Worm (Caenorhabditis elegans) whole organism, young adult: ENCODE results near the gene C28D4.8.

Source experiments
- B0035.1 ChIP-seq: sonication (generic microtip); optimal IDR thresholded peaks from 2 replicates; lab custom pipeline; 2016; ENCODE audit warnings: missing genetic modification characterization, mild to moderate bottlenecking, missing compliant biosample characterization, missing genotype, missing genetic modification reagents
- B0261.1 ChIP-seq: sonication (generic microtip); optimal IDR thresholded peaks from 2 replicates; lab custom pipeline; 2016; ENCODE audit warnings: mild to moderate bottlenecking, missing genetic modification characterization, moderate library complexity, missing compliant biosample characterization
- C06A6.2 ChIP-seq: fragments of 200-800 bp; sonication (Bioruptor generic); conservative IDR thresholded peaks from 2 replicates; pipeline ENCODE4 v1.3.6; 2022; ENCODE audit warnings: missing genetic modification characterization, missing compliant biosample characterization
- F10E7.11 ChIP-seq: sonication (generic microtip); optimal IDR thresholded peaks from 2 replicates; lab custom pipeline; 2017; ENCODE audit warnings: mild to moderate bottlenecking, missing genetic modification characterization, moderate library complexity, missing compliant biosample characterization
- F55B11.4 ChIP-seq: sonication (generic microtip); optimal IDR thresholded peaks from 2 replicates; lab custom pipeline; 2016; ENCODE audit warnings: missing compliant biosample characterization, missing genetic modification characterization, borderline replicate concordance; ENCODE audit not compliant: insufficient read depth
- T07F8.4 ChIP-seq: sonication (generic microtip); optimal IDR thresholded peaks from 2 replicates; lab custom pipeline; 2016; ENCODE audit warnings: mild to moderate bottlenecking, missing genetic modification characterization, moderate library complexity, missing compliant biosample characterization
- Y53G8AR.9 ChIP-seq: fragments of 200-800 bp; sonication (Bioruptor generic); conservative IDR thresholded peaks from 2 replicates; pipeline ENCODE4 v1.3.6; 2022; ENCODE audit warnings: missing genetic modification reagents, missing genetic modification characterization, missing compliant biosample characterization
- Y79H2A.3 ChIP-seq: fragments of 200-800 bp; sonication (Bioruptor generic); conservative IDR thresholded peaks from 2 replicates; pipeline ENCODE4 v1.3.6; 2022; ENCODE audit warnings: missing genetic modification reagents, missing genetic modification characterization, missing compliant biosample characterization
- ZK185.1 ChIP-seq: sonication (generic microtip); optimal IDR thresholded peaks from 2 replicates; lab custom pipeline; 2016; ENCODE audit warnings: mild to moderate bottlenecking, missing genetic modification characterization, missing compliant biosample characterization; ENCODE audit not compliant: poor library complexity, severe bottlenecking
- atf-7 ChIP-seq: sonication (generic microtip); optimal IDR thresholded peaks from 2 replicates; lab custom pipeline; 2017; ENCODE audit warnings: mild to moderate bottlenecking, missing genetic modification characterization, missing compliant biosample characterization
- ccch-3 ChIP-seq: fragments of 200-800 bp; sonication (Bioruptor generic); optimal IDR thresholded peaks from 2 replicates; lab custom pipeline; 2018; ENCODE audit warnings: mild to moderate bottlenecking, missing genetic modification characterization, missing compliant biosample characterization
- ceh-100 ChIP-seq: fragments of 200-800 bp; sonication (Bioruptor generic); IDR thresholded peaks from 2 replicates; pipeline ENCODE4 v1.3.6; 2022; ENCODE audit warnings: missing genetic modification reagents, missing genetic modification characterization, missing compliant biosample characterization
- ceh-40 ChIP-seq: fragments of 200-800 bp; sonication (Bioruptor generic); IDR thresholded peaks from 2 replicates; pipeline ENCODE4 v1.3.6; 2022; ENCODE audit warnings: missing genetic modification characterization, missing compliant biosample characterization
- die-1 ChIP-seq: sonication (generic microtip); optimal IDR thresholded peaks from 2 replicates; lab custom pipeline; 2016; ENCODE audit warnings: missing genotype, mild to moderate bottlenecking, missing genetic modification characterization, missing compliant biosample characterization
- dox-1 ChIP-seq: fragments of 200-800 bp; sonication (Bioruptor generic); IDR thresholded peaks from 2 replicates; pipeline ENCODE4 v1.3.6; 2022; ENCODE audit warnings: missing genetic modification reagents, missing genetic modification characterization, missing compliant biosample characterization
- dpl-1 ChIP-seq: fragments of 150-350 bp; optimal IDR thresholded peaks from 2 replicates; lab custom pipeline; 2014; ENCODE audit warnings: missing biosample characterization, missing genetic modification reagents, missing genetic modification characterization
- egl-18 ChIP-seq: fragments of 200-800 bp; sonication (Bioruptor generic); IDR thresholded peaks from 2 replicates; pipeline ENCODE4 v1.3.6; 2022; ENCODE audit warnings: missing genetic modification reagents, missing genetic modification characterization, missing compliant biosample characterization
- egrh-3 ChIP-seq: fragments of 200-800 bp; sonication (Bioruptor generic); IDR thresholded peaks from 2 replicates; pipeline ENCODE4 v1.3.6; 2022; ENCODE audit warnings: missing genetic modification reagents, missing genetic modification characterization, missing compliant biosample characterization
- ekl-4 ChIP-seq: fragments of 200-800 bp; sonication (Bioruptor generic); IDR thresholded peaks from 2 replicates; pipeline ENCODE4 v1.3.6; 2022; ENCODE audit warnings: missing genetic modification reagents, missing genetic modification characterization, missing compliant biosample characterization
- ets-4 ChIP-seq: fragments of 200-800 bp; sonication (Bioruptor generic); optimal IDR thresholded peaks from 2 replicates; lab custom pipeline; 2018; ENCODE audit warnings: mild to moderate bottlenecking, missing genetic modification characterization, missing compliant biosample characterization
- hlh-26 ChIP-seq: fragments of 200-800 bp; sonication (Bioruptor generic); conservative IDR thresholded peaks from 2 replicates; pipeline ENCODE4 v1.3.6; 2022; ENCODE audit warnings: missing genetic modification reagents, missing genetic modification characterization, missing compliant biosample characterization
- hmg-1.2 ChIP-seq: fragments of 200-800 bp; sonication (Bioruptor generic); IDR thresholded peaks from 2 replicates; pipeline ENCODE4 v1.3.6; 2022; ENCODE audit warnings: missing genetic modification reagents, missing genetic modification characterization, missing compliant biosample characterization
- hrde-1 ChIP-seq: sonication (generic microtip); optimal IDR thresholded peaks from 2 replicates; lab custom pipeline; 2016; ENCODE audit warnings: missing genetic modification characterization, mild to moderate bottlenecking, missing compliant biosample characterization, moderate library complexity, missing genotype, missing genetic modification reagents, borderline replicate concordance
- hsf-1 ChIP-seq: fragments of 200-800 bp; sonication (Bioruptor generic); IDR thresholded peaks from 2 replicates; pipeline ENCODE4 v1.3.6; 2022; ENCODE audit warnings: missing genetic modification reagents, missing genetic modification characterization, missing compliant biosample characterization
- let-526 ChIP-seq: fragments of 200-800 bp; sonication (Bioruptor generic); IDR thresholded peaks from 2 replicates; pipeline ENCODE4 v1.3.6; 2022; ENCODE audit warnings: missing genetic modification reagents, missing genetic modification characterization, missing compliant biosample characterization
- let-607 ChIP-seq, 2 experiments: fragments of 200-800 bp in 1 of 2; sonication (Bioruptor generic) in 1 of 2; sonication (generic microtip) in 1 of 2; optimal IDR thresholded peaks; 2 replicates each; lab custom pipeline; 2016 to 2018; ENCODE audit warnings: mild to moderate bottlenecking in 2 of 2, missing compliant biosample characterization in 2 of 2, missing genetic modification characterization in 2 of 2, moderate library complexity in 2 of 2, missing genotype in 1 of 2
- lin-40 ChIP-seq: sonication (generic microtip); optimal IDR thresholded peaks from 2 replicates; lab custom pipeline; 2016; ENCODE audit warnings: missing genetic modification characterization, mild to moderate bottlenecking, missing compliant biosample characterization, missing genotype, missing genetic modification reagents
- lin-54 ChIP-seq: fragments of 200-800 bp; sonication (Bioruptor generic); optimal IDR thresholded peaks from 2 replicates; lab custom pipeline; 2018; ENCODE audit warnings: mild to moderate bottlenecking, missing genetic modification characterization, missing compliant biosample characterization
- lir-1 ChIP-seq: fragments of 200-800 bp; sonication (Bioruptor generic); conservative IDR thresholded peaks from 2 replicates; pipeline ENCODE4 v1.3.6; 2022; ENCODE audit warnings: missing genetic modification reagents, missing genetic modification characterization, missing compliant biosample characterization
- mel-28 ChIP-seq: sonication (generic microtip); optimal IDR thresholded peaks from 2 replicates; lab custom pipeline; 2016; ENCODE audit warnings: borderline replicate concordance, mild to moderate bottlenecking, missing genetic modification characterization, missing compliant biosample characterization
- nfya-1 ChIP-seq: sonication (generic microtip); optimal IDR thresholded peaks from 2 replicates; lab custom pipeline; 2017; ENCODE audit warnings: antibody characterized with exemption, missing compliant biosample characterization, missing genetic modification characterization, borderline replicate concordance; ENCODE audit not compliant: insufficient read depth
- nfya-2 ChIP-seq: fragments of 200-800 bp; sonication (Bioruptor generic); IDR thresholded peaks from 2 replicates; pipeline ENCODE4 v1.3.6; 2022; ENCODE audit warnings: missing genetic modification reagents, missing genetic modification characterization, missing compliant biosample characterization
- nfyb-1 ChIP-seq: fragments of 200-800 bp; sonication (Bioruptor generic); IDR thresholded peaks from 2 replicates; pipeline ENCODE4 v1.3.6; 2022; ENCODE audit warnings: missing genetic modification reagents, missing genetic modification characterization, missing compliant biosample characterization
- rcor-1 ChIP-seq: fragments of 200-800 bp; sonication (Bioruptor generic); IDR thresholded peaks from 2 replicates; pipeline ENCODE4 v1.3.6; 2022; ENCODE audit warnings: missing genetic modification reagents, missing genetic modification characterization, missing compliant biosample characterization
- repo-1 ChIP-seq: sonication (generic microtip); optimal IDR thresholded peaks from 2 replicates; lab custom pipeline; 2017; ENCODE audit warnings: mild to moderate bottlenecking, missing genetic modification characterization, missing compliant biosample characterization
- sea-2 ChIP-seq: fragments of 200-800 bp; sonication (Bioruptor generic); IDR thresholded peaks from 2 replicates; pipeline ENCODE4 v1.3.6; 2022; ENCODE audit warnings: missing genetic modification characterization, missing compliant biosample characterization
- snpc-1.1 ChIP-seq: sonication (generic microtip); optimal IDR thresholded peaks from 2 replicates; lab custom pipeline; 2017; ENCODE audit warnings: missing genetic modification characterization, mild to moderate bottlenecking, missing compliant biosample characterization, antibody characterized with exemption, moderate library complexity, missing genotype, missing genetic modification reagents; ENCODE audit not compliant: insufficient read depth
- snpc-1.3 ChIP-seq: sonication (generic microtip); optimal IDR thresholded peaks from 2 replicates; lab custom pipeline; 2017; ENCODE audit warnings: missing genetic modification characterization, mild to moderate bottlenecking, missing compliant biosample characterization, antibody characterized with exemption, moderate library complexity, missing genotype, missing genetic modification reagents; ENCODE audit not compliant: insufficient read depth
- sptf-2 ChIP-seq: fragments of 200-800 bp; sonication (Bioruptor generic); optimal IDR thresholded peaks from 2 replicates; lab custom pipeline; 2018; ENCODE audit warnings: mild to moderate bottlenecking, missing genetic modification characterization, missing compliant biosample characterization
- tbx-9 ChIP-seq: sonication (generic microtip); optimal IDR thresholded peaks from 2 replicates; lab custom pipeline; 2016; ENCODE audit warnings: borderline replicate concordance, missing genetic modification characterization, inconsistent platforms, missing compliant biosample characterization
- unc-130 ChIP-seq: sonication (generic microtip); optimal IDR thresholded peaks from 2 replicates; lab custom pipeline; 2016; ENCODE audit warnings: missing genetic modification reagents, missing genetic modification characterization, missing compliant biosample characterization
- unc-62 ChIP-seq: fragments of 150-350 bp; optimal IDR thresholded peaks from 2 replicates; lab custom pipeline; 2014; ENCODE audit warnings: missing biosample characterization, missing genetic modification reagents, missing genetic modification characterization
- zim-3 ChIP-seq: sonication (generic microtip); optimal IDR thresholded peaks from 2 replicates; lab custom pipeline; 2017; ENCODE audit warnings: mild to moderate bottlenecking, missing genetic modification characterization, moderate library complexity, missing compliant biosample characterization
- ztf-18 ChIP-seq: sonication (generic microtip); optimal IDR thresholded peaks from 2 replicates; lab custom pipeline; 2016; ENCODE audit warnings: missing genotype, mild to moderate bottlenecking, missing genetic modification characterization, missing compliant biosample characterization
- ztf-22 ChIP-seq: fragments of 200-800 bp; sonication (Bioruptor generic); optimal IDR thresholded peaks from 2 replicates; lab custom pipeline; 2018; ENCODE audit warnings: mild to moderate bottlenecking, missing genetic modification characterization, moderate library complexity, missing compliant biosample characterization

C28D4.8 gene

ce11 chrIV:9723185-9723584 lies 25.1 kb downstream of the C28D4.8 start:
- no peak for TF ChIP-seq nfya-1 (tag; lab: Kevin White, UChicago)
- no peak for TF ChIP-seq mel-28 (tag; lab: Kevin White, UChicago)
- no peak for TF ChIP-seq dpl-1 (GFP tag; lab: Kevin White, UChicago)

DNA sequence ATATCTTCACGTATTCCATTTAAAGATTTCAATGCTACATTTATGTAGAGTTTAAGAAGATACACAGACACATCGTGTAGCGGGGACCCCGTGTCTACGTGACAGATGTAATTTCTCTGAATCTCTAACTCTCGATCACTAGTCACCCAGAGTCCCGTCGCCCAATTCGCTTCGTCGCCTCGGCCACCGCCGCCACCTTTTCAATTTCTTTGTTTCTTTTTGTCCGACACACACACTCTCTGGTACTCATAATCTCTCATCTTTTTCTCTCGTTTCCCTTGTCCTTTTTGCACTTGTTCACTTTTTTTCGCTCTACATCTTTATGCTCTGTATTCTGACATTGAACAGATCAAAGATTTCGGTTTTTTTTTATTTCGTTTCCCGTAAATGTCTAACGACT lies 29.8 kb downstream of the C28D4.8 start:
- peak; percentile 76 for TF ChIP-seq lin-40 (tag; lab: Kevin White, UChicago)
- TF ChIP-seq hsf-1 (GFP tag; lab: Robert Waterston, UW), result no peak
- TF ChIP-seq ceh-100 (GFP tag; lab: Robert Waterston, UW), result no peak
- no peak for TF ChIP-seq ets-4
- TF ChIP-seq B0035.1 (tag; lab: Kevin White, UChicago), result no peak
- TF ChIP-seq hlh-26 (GFP tag; lab: Robert Waterston, UW), result no peak
- TF ChIP-seq atf-7 (tag; lab: Kevin White, UChicago), result peak; percentile 18
- TF ChIP-seq sea-2 (GFP tag; lab: Robert Waterston, UW), result no peak
- TF ChIP-seq unc-62 (GFP tag; lab: Kevin White, UChicago), result no peak
- TF ChIP-seq ceh-40 (GFP tag; lab: Robert Waterston, UW), result no peak
- no peak for TF ChIP-seq F10E7.11 (tag; lab: Kevin White, UChicago)
- no peak for TF ChIP-seq sptf-2
- TF ChIP-seq lir-1 (GFP tag; lab: Robert Waterston, UW), result no peak
- no peak for TF ChIP-seq lin-54 (GFP tag; lab: Kevin White, UChicago)
- no peak for TF ChIP-seq T07F8.4 (tag; lab: Kevin White, UChicago)
- TF ChIP-seq snpc-1.1 (tag; lab: Kevin White, UChicago), result no peak
- TF ChIP-seq rcor-1, result no peak; the same call in 1 of the 2 replicates
- no peak for TF ChIP-seq ztf-22
- no peak for TF ChIP-seq F55B11.4 (tag; lab: Kevin White, UChicago)
- no peak for TF ChIP-seq zim-3 (tag; lab: Kevin White, UChicago)
- no peak for TF ChIP-seq egrh-3
- no peak for TF ChIP-seq tbx-9 (tag; lab: Kevin White, UChicago)
- no peak for TF ChIP-seq let-526
- no peak for TF ChIP-seq hrde-1
- no peak for TF ChIP-seq egl-18 (GFP tag; lab: Robert Waterston, UW)
- TF ChIP-seq ccch-3 (GFP tag; lab: Kevin White, UChicago), result no peak
- no peak for TF ChIP-seq ekl-4
- no peak for TF ChIP-seq dpl-1 (GFP tag; lab: Kevin White, UChicago)
- peak; percentile 70; the same call in 1 of the 2 replicates for TF ChIP-seq hmg-1.2 (GFP tag; lab: Robert Waterston, UW)
- TF ChIP-seq unc-130, result no peak
- 0 out of 2 replicates have a peak, but pooled peaks have one; percentile 36 for TF ChIP-seq nfyb-1 (GFP tag; lab: Robert Waterston, UW)
- no peak for TF ChIP-seq snpc-1.3 (tag; lab: Kevin White, UChicago)
- no peak for TF ChIP-seq nfya-2 (GFP tag; lab: Robert Waterston, UW)
- TF ChIP-seq let-607 (tag; optimal IDR thresholded peaks at IDR 0.05; lab: Kevin White, UChicago), result no peak
- TF ChIP-seq die-1 (tag; lab: Kevin White, UChicago), result no peak
- TF ChIP-seq dox-1 (GFP tag; lab: Robert Waterston, UW), result no peak
- TF ChIP-seq mel-28 (tag; lab: Kevin White, UChicago), result no peak
- TF ChIP-seq C06A6.2 (GFP tag; lab: Robert Waterston, UW), result no peak
- no peak for TF ChIP-seq B0261.1 (tag; lab: Kevin White, UChicago)
- TF ChIP-seq Y53G8AR.9 (GFP tag; lab: Robert Waterston, UW), result 0 out of 2 replicates have a peak, but pooled peaks have one; percentile 22
- no peak for TF ChIP-seq ZK185.1 (tag; lab: Kevin White, UChicago)
- TF ChIP-seq Y79H2A.3, result no peak
- no peak for TF ChIP-seq repo-1
- TF ChIP-seq ztf-18 (tag; lab: Kevin White, UChicago), result peak; percentile 9
